Fruit fly (Drosophila melanogaster): ENCODE measurements around the gene Stt3A.

The Stt3A gene

dm6 chrX:21067908-21068307 is 14.2 kb upstream of the Stt3A start:
- peak; percentile 19 for TF ChIP-seq Sox100B (GFP tag; optimal IDR thresholded peaks at IDR 0.05)
- no peak for TF ChIP-seq CG12769 (tag; optimal IDR thresholded peaks at IDR 0.05)
- no peak for TF ChIP-seq Stat92E (GFP tag; optimal IDR thresholded peaks at IDR 0.05)
- no peak for TF ChIP-seq CG11093 (GFP tag; IDR thresholded peaks at IDR 0.05)
- TF ChIP-seq pho (GFP tag; optimal IDR thresholded peaks at IDR 0.05): no peak
- TF ChIP-seq fd96Cb (tag; optimal IDR thresholded peaks at IDR 0.05): peak; percentile 5
- no peak for TF ChIP-seq yki (optimal IDR thresholded peaks at IDR 0.05)
- TF ChIP-seq dm (GFP tag; optimal IDR thresholded peaks at IDR 0.05): no peak
- no peak for TF ChIP-seq tio (GFP tag; optimal IDR thresholded peaks at IDR 0.05)
- 0 out of 3 replicates have a peak, but pooled peaks have one; percentile 12 for TF ChIP-seq CG17361 (GFP tag; IDR thresholded peaks at IDR 0.05)
- no peak for TF ChIP-seq gt (GFP tag; IDR thresholded peaks at IDR 0.05)
- no peak for TF ChIP-seq prd (optimal IDR thresholded peaks at IDR 0.05)
- TF ChIP-seq prd (GFP tag; IDR thresholded peaks at IDR 0.05): 0 out of 3 replicates have a peak, but pooled peaks have one; percentile 27
- no peak for TF ChIP-seq sens-2 (GFP tag; IDR thresholded peaks at IDR 0.05)
- TF ChIP-seq twi (tag; optimal IDR thresholded peaks at IDR 0.05): no peak
- TF ChIP-seq HLH3B (GFP tag; IDR thresholded peaks at IDR 0.05): 0 out of 2 replicates have a peak, but pooled peaks have one; percentile 17
- no peak for TF ChIP-seq CG15011 (GFP tag; optimal IDR thresholded peaks at IDR 0.05)
- TF ChIP-seq sens (GFP tag): peak; percentile 13
- TF ChIP-seq CG34422 (GFP tag; IDR thresholded peaks at IDR 0.05): no peak
- no peak for TF ChIP-seq repo (GFP tag; optimal IDR thresholded peaks at IDR 0.05)
- TF ChIP-seq dysf (GFP tag; IDR thresholded peaks at IDR 0.05): 0 out of 3 replicates have a peak, but pooled peaks have one; percentile 27
- TF ChIP-seq phol (tag; optimal IDR thresholded peaks at IDR 0.05): peak; percentile 7
- no peak for TF ChIP-seq slp2 (GFP tag; optimal IDR thresholded peaks at IDR 0.05)
- no peak for TF ChIP-seq CG18619 (GFP tag; optimal IDR thresholded peaks at IDR 0.05)
- peak; percentile 19; the same call in 1 of the 2 replicates for TF ChIP-seq Rfx (GFP tag; IDR thresholded peaks at IDR 0.05)
- TF ChIP-seq Xbp1 (GFP tag; optimal IDR thresholded peaks at IDR 0.05): no peak
- TF ChIP-seq CG30403 (GFP tag; optimal IDR thresholded peaks at IDR 0.05): peak; percentile 17

dm6 chrX:21067474-21067873 is 13.7 kb upstream of the Stt3A start, which contains the start of gene CG32512:
Gene CG32512, minus strand, starts transcription at chrX:21067540.
- TF ChIP-seq Antp (GFP tag; optimal IDR thresholded peaks at IDR 0.05): no peak
- peak; percentile 20 to 27 for TF ChIP-seq Trl (optimal IDR thresholded peaks at IDR 0.05)
- TF ChIP-seq Trl (GFP tag; optimal IDR thresholded peaks at IDR 0.05): no peak
- TF ChIP-seq Med (GFP tag): peak; percentile 60
- no peak for TF ChIP-seq CG10959 (GFP tag; IDR thresholded peaks at IDR 0.05)
- peak; percentile 20; the same call in 1 of the 2 replicates for TF ChIP-seq Rfx (GFP tag; IDR thresholded peaks at IDR 0.05)
- no peak for TF ChIP-seq prd (optimal IDR thresholded peaks at IDR 0.05)
- 0 out of 3 replicates have a peak, but pooled peaks have one; percentile 19 for TF ChIP-seq prd (GFP tag; IDR thresholded peaks at IDR 0.05)
- TF ChIP-seq Drgx (GFP tag; IDR thresholded peaks at IDR 0.05): peak; percentile 45
- 0 out of 2 replicates have a peak, but pooled peaks have one; percentile 14 for TF ChIP-seq sisA (GFP tag; IDR thresholded peaks at IDR 0.05)
- TF ChIP-seq Adf1 (GFP tag; IDR thresholded peaks at IDR 0.05): peak; percentile 22; the same call in 1 of the 2 replicates
- TF ChIP-seq CG2678 (tag; optimal IDR thresholded peaks at IDR 0.05): no peak
- TF ChIP-seq CG3163 (GFP tag; optimal IDR thresholded peaks at IDR 0.05): peak; percentile 55

- TF ChIP-seq CG1602 (GFP tag; optimal IDR thresholded peaks at IDR 0.05) (no peak), CG6813 (GFP tag; optimal IDR thresholded peaks at IDR 0.05) (peak; percentile 14), disco-r (GFP tag; optimal IDR thresholded peaks at IDR 0.05) (no peak), Drgx (GFP tag; IDR thresholded peaks at IDR 0.05) (no peak), wek (GFP tag; optimal IDR thresholded peaks at IDR 0.05) (no peak), dpn (GFP tag; optimal IDR thresholded peaks at IDR 0.05) (no peak), CG15696 (tag; optimal IDR thresholded peaks at IDR 0.05) (peak; percentile 12), Spps (tag; optimal IDR thresholded peaks at IDR 0.05) (no peak), tio (GFP tag; optimal IDR thresholded peaks at IDR 0.05) (no peak), insv (GFP tag; optimal IDR thresholded peaks at IDR 0.05) (no peak), Antp (GFP tag; optimal IDR thresholded peaks at IDR 0.05) (no peak), tx (GFP tag; optimal IDR thresholded peaks at IDR 0.05) (no peak), CG14014 (GFP tag; IDR thresholded peaks at IDR 0.05) (no peak; the same call in 1 of the 2 replicates), HLH3B (GFP tag; IDR thresholded peaks at IDR 0.05) (no peak), tin (GFP tag; optimal IDR thresholded peaks at IDR 0.05) (no peak), Hr39 (optimal IDR thresholded peaks at IDR 0.05) (no peak), Six4 (GFP tag; optimal IDR thresholded peaks at IDR 0.05) (no peak), Stat92E (GFP tag; optimal IDR thresholded peaks at IDR 0.05) (no peak), Aef1 (GFP tag; IDR thresholded peaks at IDR 0.05) (no peak)
Measured at dm6 chrX:21065775-21066174, 12.0 kb upstream of the Stt3A start.
